Worm (Caenorhabditis elegans) whole organism, L4/young adult: ENCODE data around the gene ZK355.8.

ENCODE experiments used
- W03F9.2 ChIP-seq: fragments of 150-350 bp; optimal IDR thresholded peaks from 2 replicates; lab custom pipeline; 2014; ENCODE audit warnings: missing biosample characterization, missing genetic modification characterization
- dao-5 ChIP-seq: sonication (generic microtip); optimal IDR thresholded peaks from 2 replicates; lab custom pipeline; 2016; ENCODE audit warnings: missing genotype, missing genetic modification characterization, moderate library complexity, missing compliant biosample characterization
- him-1 ChIP-seq: sonication (generic microtip); optimal IDR thresholded peaks from 2 replicates; lab custom pipeline; 2016; ENCODE audit warnings: missing genotype, missing genetic modification reagents, missing genetic modification characterization, missing compliant biosample characterization

Gene ZK355.8

DNA sequence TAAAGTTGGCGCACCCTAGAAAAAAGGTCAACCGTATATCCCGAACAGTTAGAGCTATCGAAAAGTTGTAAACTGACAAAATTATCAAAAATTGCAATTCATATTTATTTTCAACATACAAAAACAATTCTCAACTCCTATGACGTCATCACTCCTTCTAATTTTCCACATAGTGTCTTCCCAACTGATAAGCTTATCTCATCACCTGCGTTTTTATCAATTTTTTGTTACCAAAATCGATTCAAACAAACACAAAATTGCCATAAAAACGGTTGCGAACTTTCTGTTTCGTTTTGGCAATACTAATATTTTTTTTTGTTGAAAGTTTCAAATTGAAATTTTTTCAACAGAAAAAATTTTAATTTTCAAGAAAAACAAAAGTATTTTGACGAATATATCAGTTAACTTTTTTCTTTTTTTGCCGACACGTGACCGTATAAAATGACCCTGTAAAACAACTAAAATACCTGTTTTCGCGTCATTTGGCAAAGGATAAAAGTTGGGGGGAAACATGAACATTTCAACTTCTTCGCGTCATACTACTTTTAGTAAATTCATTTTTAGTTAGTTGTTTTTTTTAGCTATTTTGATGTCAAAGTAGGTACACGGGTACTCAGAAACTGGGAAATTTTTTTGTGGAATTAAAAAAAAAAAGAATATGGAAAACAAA, 48.1 kb downstream of the ZK355.8 start:
- no peak for TF ChIP-seq W03F9.2 (tag; lab: Kevin White, UChicago)
- no peak for TF ChIP-seq him-1 (tag; lab: Kevin White, UChicago)
- no peak for TF ChIP-seq dao-5 (tag; lab: Kevin White, UChicago)

DNA sequence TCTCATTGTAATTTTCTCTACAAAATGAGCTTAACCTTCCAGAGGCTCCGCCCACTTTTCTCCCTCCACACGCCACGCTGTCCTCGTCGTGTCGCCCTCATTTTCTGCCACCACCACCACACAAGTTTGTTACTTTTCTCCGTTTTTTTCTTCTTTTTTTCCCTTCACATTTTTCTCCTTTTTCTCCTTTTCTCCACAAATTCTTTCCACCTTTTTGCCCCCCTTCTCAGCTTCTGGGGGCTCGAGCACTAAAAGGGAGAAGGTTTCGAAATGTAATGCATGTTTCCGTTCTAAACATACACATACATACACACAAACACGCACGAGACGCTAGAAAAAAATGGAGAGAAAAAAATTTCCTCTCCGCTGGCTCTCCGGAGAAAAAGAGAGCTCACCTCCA, 49.0 kb downstream of the ZK355.8 start, which contains the start of gene nhr-88:
nhr-88 (plus strand) TSS at position 43 of the 400 bp plus-strand sequence.
- TF ChIP-seq dao-5 (tag; lab: Kevin White, UChicago), result no peak
- no peak for TF ChIP-seq W03F9.2 (tag; lab: Kevin White, UChicago)
- TF ChIP-seq him-1 (tag; lab: Kevin White, UChicago), result no peak

DNA sequence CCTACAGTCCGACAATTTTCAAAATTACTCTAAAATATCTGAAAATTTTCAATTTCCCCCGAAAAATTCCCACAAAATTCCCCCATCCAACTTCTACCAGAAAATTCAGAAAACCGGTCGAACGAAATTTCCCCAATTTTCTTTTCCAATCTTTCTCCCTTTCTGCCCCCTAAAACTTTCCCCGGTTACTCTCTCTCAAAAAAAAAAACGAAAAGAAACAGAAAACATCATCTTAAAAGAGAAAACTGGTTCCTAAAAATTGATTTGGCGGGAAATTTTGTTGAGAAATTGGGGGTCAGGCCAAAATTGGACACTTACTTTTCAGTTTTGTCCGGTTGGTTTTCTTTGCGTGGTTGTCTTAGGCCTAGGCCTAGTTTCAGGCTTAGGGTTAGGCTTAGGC, 50.0 kb downstream of the ZK355.8 start:
- no peak for TF ChIP-seq W03F9.2 (tag; lab: Kevin White, UChicago)
